Fruit fly (Drosophila melanogaster) whole organism, larva: ENCODE data around the gene CG7530.

Experiments
- noc ChIP-seq: fragments of 200-800 bp; sonication (Bioruptor generic); optimal IDR thresholded peaks from 3 replicates; lab custom pipeline; 2019; ENCODE audit warnings: missing biosample characterization, mild to moderate bottlenecking, missing genetic modification characterization, moderate library complexity

CG7530 gene

dm6 chr3R:14706860-14707259 is 24.4 kb downstream of the CG7530 start:
- peak; percentile 68 for TF ChIP-seq noc (tag; lab: Kevin White, UChicago)

dm6 chr3R:14706354-14706753 is 25.0 kb downstream of the CG7530 start:
- no peak for TF ChIP-seq noc (tag; lab: Kevin White, UChicago)

- no peak for TF ChIP-seq noc (tag; lab: Kevin White, UChicago)
These were observed 26.0 kb downstream of the CG7530 start for dm6 chr3R:14705270-14705669.

DNA sequence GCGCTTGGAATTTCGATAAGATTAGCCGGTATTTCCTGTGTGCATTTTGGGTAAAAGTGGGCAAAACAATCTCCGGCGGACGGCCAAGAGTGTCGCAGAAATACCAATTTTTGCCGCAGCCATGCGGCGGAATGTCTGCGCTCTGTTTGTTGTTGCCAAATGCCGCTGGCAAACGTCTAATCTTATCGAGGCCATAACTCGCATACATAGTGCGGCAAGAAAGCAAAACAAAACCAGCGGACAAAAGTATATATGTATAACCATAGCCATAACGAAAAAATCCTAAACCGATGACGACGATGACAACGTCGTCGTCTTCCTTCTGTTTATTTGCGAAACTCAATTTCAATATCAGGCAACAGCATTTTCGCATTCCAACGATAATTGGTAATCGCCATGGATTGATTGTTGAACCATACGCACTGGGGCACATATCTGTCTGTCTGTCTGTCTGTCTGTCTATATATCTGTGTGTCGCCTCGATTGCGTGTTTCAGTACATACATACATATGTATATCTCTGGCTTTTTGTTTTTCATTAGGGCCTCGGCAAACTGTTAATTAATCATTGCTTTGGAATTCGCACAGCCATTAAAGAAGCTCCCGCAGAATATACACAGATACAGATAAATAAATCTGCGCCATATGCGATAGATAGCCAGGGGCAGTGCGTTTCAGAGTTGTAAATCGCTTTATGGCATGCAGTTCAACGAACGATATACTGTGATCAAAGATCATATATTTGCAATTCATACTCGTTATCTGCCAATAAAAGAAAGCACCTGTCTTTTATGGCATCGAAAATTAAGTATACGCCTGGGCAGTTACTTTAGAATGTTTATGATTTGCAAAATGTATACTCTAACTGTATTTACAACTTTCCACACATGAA is 27.8 kb downstream of the CG7530 start:
- peak; percentile 65 for TF ChIP-seq noc (tag; lab: Kevin White, UChicago)

dm6 chr3R:14696949-14697513 is 34.3 kb downstream of the CG7530 start, which contains the start of gene Meltrin:
Gene Meltrin, minus strand, starts transcription at chr3R:14697292.
- TF ChIP-seq noc (tag; lab: Kevin White, UChicago), result peak; percentile 90

DNA sequence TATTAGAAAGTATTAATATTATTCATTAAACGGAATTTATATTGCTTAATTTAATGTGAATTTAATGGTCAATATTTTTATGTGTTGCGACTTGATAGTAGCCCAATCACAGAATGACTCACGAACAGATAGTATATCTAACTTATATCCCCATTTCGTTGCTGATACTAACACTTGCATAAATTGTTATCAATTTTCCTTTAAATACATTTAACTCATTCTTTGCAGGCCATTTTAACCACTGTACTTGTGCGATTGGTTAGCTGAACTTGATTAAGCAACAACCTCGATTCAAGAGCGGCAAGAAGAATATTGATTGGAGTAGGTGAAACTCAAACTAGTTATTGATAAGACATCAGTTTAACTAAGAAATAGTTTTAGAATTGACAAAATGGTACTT is 35.6 kb downstream of the CG7530 start:
- no peak for TF ChIP-seq noc (tag; lab: Kevin White, UChicago)

DNA sequence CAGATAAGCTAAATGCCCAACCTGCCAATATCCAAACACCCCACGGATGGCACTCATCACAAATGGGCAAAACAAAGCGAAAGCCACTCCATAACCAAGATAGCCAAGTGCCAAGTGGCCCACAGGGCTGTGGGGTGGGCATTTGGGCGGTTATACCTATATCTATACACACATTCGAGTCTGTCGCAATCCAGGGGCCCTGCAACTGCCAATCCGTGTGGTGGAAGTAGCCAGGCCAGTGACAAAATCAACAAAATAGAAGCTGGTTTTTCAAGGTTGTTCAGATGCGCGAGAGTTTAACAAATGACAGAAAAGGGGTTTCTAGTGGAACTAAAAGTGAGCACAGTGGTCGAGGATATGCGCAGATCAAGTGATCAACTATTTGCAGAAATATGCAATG is 36.3 kb downstream of the CG7530 start:
- no peak for TF ChIP-seq noc (tag; lab: Kevin White, UChicago)

DNA sequence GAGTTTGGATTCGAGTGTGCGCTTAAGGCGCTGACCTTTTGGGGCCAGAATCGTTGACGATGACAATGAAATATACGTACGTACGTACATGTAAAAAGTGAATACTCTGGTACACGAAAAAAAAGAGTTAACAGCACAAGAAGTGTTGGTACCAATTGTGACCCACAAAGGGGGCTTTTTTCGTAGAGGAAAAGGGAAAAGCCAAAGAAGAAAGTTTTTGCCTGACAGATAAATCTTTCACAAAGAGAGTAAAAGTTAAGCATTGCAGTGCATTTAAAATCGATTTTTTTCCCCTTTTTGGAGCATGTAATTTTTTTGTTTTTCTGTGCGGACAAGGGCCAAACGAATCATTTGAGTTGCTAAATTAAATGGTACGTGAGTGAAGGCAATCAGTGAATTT is 36.7 kb downstream of the CG7530 start:
- no peak for TF ChIP-seq noc (tag; lab: Kevin White, UChicago)

- no peak for TF ChIP-seq noc (tag; lab: Kevin White, UChicago)
These were observed 38.4 kb downstream of the CG7530 start for dm6 chr3R:14692971-14693253.

DNA sequence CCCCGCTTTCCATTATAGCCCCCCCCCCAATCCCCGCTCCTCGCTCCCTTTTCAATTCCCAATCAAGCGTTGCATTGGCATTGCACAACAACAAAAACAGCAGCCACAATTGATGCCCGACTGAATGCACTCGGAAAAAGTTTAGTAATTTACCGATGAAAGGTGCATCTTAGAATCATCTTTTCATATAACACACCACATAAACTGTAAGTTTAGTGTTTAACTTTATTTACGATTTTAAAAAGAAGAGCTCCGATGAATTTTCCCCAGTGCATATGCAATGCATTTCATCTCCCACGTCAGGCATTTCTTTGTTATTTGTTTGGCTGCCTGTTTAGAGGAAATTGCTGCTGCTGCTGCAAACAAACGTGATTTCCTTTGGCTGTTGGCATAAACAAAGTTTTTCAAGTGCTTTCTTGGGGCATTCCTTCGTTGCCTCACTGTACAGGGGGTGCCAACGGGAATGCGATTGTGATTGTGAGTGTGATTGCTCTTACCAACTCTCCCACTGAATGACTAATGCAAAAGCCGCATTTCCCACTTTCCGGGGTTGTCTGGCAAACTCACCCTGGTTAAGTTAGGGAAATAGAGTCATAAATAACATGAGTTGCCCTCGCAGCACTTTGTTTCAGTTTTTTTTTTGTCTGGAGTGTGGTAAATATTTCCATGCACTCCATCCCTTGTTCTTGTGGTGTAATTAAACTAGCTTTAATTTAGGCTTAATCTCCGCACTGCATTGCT is 38.9 kb downstream of the CG7530 start:
- no peak for TF ChIP-seq noc (tag; lab: Kevin White, UChicago)

dm6 chr3R:14691019-14691777 is 40.1 kb downstream of the CG7530 start:
- TF ChIP-seq noc (tag; lab: Kevin White, UChicago), result no peak

DNA sequence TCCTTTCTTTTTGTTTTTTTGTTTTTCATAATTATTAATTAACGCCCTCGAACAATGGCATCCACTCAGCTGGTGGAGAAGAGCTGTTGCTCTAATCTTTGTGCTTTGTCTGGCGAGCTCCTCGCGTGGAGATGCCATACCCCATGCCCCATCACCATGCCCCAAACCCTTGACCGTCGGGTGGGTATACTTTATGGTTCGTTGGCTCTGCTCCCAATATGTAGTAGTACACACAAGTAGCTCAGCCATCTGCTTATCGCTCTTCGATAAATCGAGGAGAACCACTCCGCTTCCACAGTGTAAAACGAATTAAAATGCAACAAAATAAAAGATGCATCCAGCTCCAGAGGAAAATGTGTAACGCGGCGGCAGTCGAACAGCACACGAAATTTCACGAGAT is 41.2 kb downstream of the CG7530 start:
- no peak for TF ChIP-seq noc (tag; lab: Kevin White, UChicago)

DNA sequence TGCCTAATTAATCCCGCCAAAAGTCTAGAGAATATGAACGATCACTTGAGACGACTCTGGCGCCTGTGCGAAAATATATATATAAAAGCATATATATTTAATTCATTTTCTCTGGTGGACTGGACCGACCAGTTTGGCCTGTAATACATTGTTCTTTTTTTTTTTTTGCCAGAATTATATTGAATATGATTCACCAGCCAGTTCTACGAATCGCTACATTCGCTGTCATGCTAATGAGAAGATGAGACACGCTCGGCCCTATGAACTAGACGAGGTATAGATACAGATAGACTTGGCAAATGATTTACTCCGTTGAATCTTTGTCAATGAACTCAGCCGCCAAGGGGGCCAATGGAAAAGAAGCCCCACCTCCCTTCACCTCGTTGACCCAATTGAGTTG is 44.0 kb downstream of the CG7530 start:
- TF ChIP-seq noc (tag; lab: Kevin White, UChicago), result no peak

dm6 chr3R:14683928-14684327 is 47.4 kb downstream of the CG7530 start:
- no peak for TF ChIP-seq noc (tag; lab: Kevin White, UChicago)

DNA sequence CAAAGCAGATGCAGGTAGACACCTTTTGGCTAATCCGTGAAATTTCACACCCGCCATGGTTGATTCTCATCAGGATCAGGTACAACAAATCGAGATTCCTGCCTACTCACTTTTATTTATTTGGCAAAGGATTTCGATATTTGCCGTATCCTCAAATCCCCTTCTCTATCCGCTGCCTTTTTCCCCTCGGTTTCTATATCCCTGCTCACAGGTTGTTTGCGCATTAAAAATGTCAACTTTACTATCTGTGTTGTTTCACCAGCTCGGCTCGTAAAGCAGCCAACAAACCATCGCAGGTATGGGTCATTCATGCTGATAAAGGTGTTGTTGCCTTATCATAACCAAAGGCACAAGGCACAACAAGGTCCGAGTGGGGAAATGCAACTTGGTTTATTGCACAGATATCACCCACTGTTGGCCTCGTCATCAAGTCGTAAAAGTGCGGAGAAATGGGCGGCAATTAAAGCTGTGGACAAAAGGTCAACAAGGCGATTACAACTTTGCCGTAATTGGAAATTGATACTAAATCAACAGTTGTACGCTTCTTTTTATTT is 51.1 kb downstream of the CG7530 start:
- no peak for TF ChIP-seq noc (tag; lab: Kevin White, UChicago)
